Worm (Caenorhabditis elegans): ENCODE data around the gene Y116F11A.3.

DNA sequence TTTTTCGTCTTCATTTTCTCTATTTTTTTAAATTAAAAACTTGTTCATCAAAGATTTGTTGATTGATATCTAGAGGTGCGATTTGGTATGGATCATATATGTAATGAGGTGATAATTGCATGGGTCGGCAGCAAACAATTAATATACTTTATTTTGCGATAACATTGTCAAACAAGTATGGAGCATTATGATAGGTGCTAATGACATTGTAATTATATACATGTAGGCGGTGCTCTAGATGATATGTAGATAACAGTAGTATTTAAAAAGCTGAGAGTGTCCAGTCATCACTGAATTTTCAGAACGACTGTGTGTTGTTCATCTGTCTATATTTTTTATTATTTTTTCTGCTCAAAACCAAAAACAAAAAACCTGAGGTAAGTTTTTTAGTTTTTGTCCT lies 1.4 kb downstream of the Y116F11A.3 start, which contains the start of gene Y116F11A.1:
- TF ChIP-seq pes-1 (GFP tag; IDR thresholded peaks at IDR 0.05) (no peak), ceh-13 (GFP tag; optimal IDR thresholded peaks at IDR 0.05) (no peak), ama-1 (optimal IDR thresholded peaks at IDR 0.05) (no peak), flt-1 (GFP tag; IDR thresholded peaks at IDR 0.05) (no peak), hmg-4 (GFP tag; optimal IDR thresholded peaks at IDR 0.05) (no peak), hmbx-1 (tag; optimal IDR thresholded peaks at IDR 0.05) (no peak), tbx-11 (GFP tag; IDR thresholded peaks at IDR 0.05) (no peak), tbx-37 (GFP tag; conservative IDR thresholded peaks at IDR 0.05) (no peak), F13C5.2 (tag; optimal IDR thresholded peaks at IDR 0.05) (no peak), B0310.2 (tag; optimal IDR thresholded peaks at IDR 0.05) (no peak), sea-1 (GFP tag; conservative IDR thresholded peaks at IDR 0.05) (no peak), scrt-1 (GFP tag; IDR thresholded peaks at IDR 0.05) (no peak), hnd-1 (tag; optimal IDR thresholded peaks at IDR 0.05) (no peak), tra-4 (tag; optimal IDR thresholded peaks at IDR 0.05) (no peak)

Data from whole organism, early embryonic.